Fruit fly (Drosophila melanogaster) whole organism, adult: ENCODE results near the gene CG10492.
A peak's percentile ranks its signal among the peaks of the same experiment; 100 is the strongest.

Experiments used
- CG33017 ChIP-seq: fragments of 200-800 bp; sonication (Bioruptor generic); optimal IDR thresholded peaks from 2 replicates; lab custom pipeline; 2018; ENCODE audit warnings: missing biosample characterization, mild to moderate bottlenecking, missing genetic modification characterization, moderate library complexity
- Crg-1 ChIP-seq: fragments of 200-800 bp; sonication (Bioruptor generic); optimal IDR thresholded peaks from 2 replicates; lab custom pipeline; 2016; ENCODE audit warnings: missing biosample characterization, missing genetic modification characterization
- Mnt ChIP-seq: fragments of 200-800 bp; sonication (Bioruptor generic); optimal IDR thresholded peaks from 2 replicates; lab custom pipeline; 2016; ENCODE audit warnings: missing biosample characterization, mild to moderate bottlenecking, missing genetic modification characterization
- cic ChIP-seq: fragments of 200-800 bp; sonication (Bioruptor generic); optimal IDR thresholded peaks from 2 replicates; lab custom pipeline; 2017; ENCODE audit warnings: missing biosample characterization, mild to moderate bottlenecking, missing genetic modification characterization, moderate library complexity
- kay ChIP-seq: fragments of 200-800 bp; sonication (Bioruptor generic); peaks from one replicate; lab custom pipeline; 2016; ENCODE audit warnings: missing biosample characterization, missing genetic modification characterization, borderline replicate concordance
- ovo ChIP-seq: fragments of 200-800 bp; sonication (Bioruptor generic); optimal IDR thresholded peaks from 2 replicates; lab custom pipeline; 2016; ENCODE audit warnings: missing biosample characterization, missing genetic modification characterization
- tj ChIP-seq: fragments of 200-800 bp; sonication (Bioruptor generic); optimal IDR thresholded peaks from 3 replicates; lab custom pipeline; 2017; ENCODE audit warnings: missing biosample characterization, mild to moderate bottlenecking, missing genetic modification characterization, moderate library complexity

DNA sequence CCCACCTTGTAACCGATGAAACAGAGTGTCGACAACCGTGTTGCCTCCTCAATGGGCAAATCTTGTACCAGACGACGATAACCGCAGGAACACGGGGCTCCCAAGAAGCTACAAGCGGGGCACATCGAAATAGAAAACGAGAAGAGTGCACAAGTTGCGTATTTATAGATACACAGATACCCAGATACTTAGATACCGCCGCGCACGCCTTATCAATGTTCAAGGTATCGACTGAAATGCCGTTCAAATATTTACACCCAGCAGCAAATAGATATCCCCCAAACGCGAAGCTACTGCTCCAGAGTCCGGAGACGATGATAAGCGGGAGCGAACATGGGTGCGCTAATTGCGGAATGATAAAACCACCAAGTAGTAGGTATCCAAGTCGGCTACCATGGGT lies 44.8 kb downstream of the CG10492 start:
- TF ChIP-seq CG33017 (tag; lab: Kevin White, UChicago) = no peak
- no peak for TF ChIP-seq Mnt (GFP tag; lab: Kevin White, UChicago)
- no peak for TF ChIP-seq kay (GFP tag; lab: Kevin White, UChicago)
- peak; percentile 58 for TF ChIP-seq cic (GFP tag; lab: Kevin White, UChicago)
- TF ChIP-seq Crg-1 = no peak
- TF ChIP-seq tj (GFP tag; lab: Kevin White, UChicago) = no peak
- TF ChIP-seq ovo = no peak
